Worm (Caenorhabditis elegans) whole organism, L3 larva: ENCODE measurements around the gene spat-1.

Experiments
- ama-1 ChIP-seq: fragments of 150-350 bp; optimal IDR thresholded peaks from 2 replicates; lab custom pipeline; 2018
- nhr-12 ChIP-seq: fragments of 150-350 bp; optimal IDR thresholded peaks from 2 replicates; lab custom pipeline; 2014; ENCODE audit warnings: missing biosample characterization, missing genetic modification characterization
- nhr-23 ChIP-seq: fragments of 150-350 bp; optimal IDR thresholded peaks from 2 replicates; lab custom pipeline; 2014; ENCODE audit warnings: missing biosample characterization, missing genetic modification reagents, missing genetic modification characterization

DNA sequence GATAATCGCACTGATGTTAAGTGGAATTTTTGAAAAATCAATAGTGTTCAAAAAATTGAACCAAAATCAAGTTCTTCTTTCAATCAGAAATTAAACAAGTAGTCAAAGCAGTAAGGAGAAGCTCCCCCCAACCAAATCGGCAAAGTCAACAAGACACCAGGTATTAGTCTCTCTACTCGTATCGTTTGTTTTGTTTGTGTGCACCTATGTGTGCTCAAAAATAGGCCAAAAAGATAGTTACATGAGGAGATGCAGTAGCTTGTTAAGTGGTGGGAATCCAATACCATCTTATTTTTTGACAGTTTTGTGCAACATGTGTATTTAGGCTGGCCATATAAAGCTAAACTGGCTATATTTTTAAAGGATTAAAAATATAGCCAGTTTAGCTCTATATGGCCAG is 22.3 kb upstream of the spat-1 start, which contains the start of gene K10H10.12:
- TF ChIP-seq ama-1 (lab: Kevin White, UChicago) (no peak), nhr-23 (no peak), nhr-12 (tag; lab: Kevin White, UChicago) (no peak)
